Fruit fly (Drosophila melanogaster) whole organism, embryonic: ENCODE measurements around the gene Cpr65Aw.

ENCODE experiments used
- C15 ChIP-seq: fragments of 200-800 bp; sonication (Bioruptor generic); IDR thresholded peaks from 3 replicates; pipeline ENCODE4 v1.3.6; 2022; ENCODE audit warnings: missing biosample characterization, missing genetic modification characterization
- CG10147 ChIP-seq: fragments of 200-800 bp; sonication (Bioruptor generic); optimal IDR thresholded peaks from 2 replicates; lab custom pipeline; 2019; ENCODE audit warnings: missing biosample characterization, mild to moderate bottlenecking, missing genetic modification characterization, moderate library complexity
- CG10654 ChIP-seq: fragments of 200-800 bp; sonication (Bioruptor generic); optimal IDR thresholded peaks from 2 replicates; lab custom pipeline; 2016; ENCODE audit warnings: missing biosample characterization, missing genetic modification characterization
- CG12155 ChIP-seq: fragments of 200-800 bp; sonication (Bioruptor generic); optimal IDR thresholded peaks from 3 replicates; lab custom pipeline; 2016; ENCODE audit warnings: missing biosample characterization, missing genetic modification characterization
- CG13287 ChIP-seq: fragments of 200-800 bp; sonication (Bioruptor generic); IDR thresholded peaks from 2 replicates; pipeline ENCODE4 v1.3.6; 2022; ENCODE audit warnings: missing biosample characterization, missing genetic modification characterization; ENCODE audit not compliant: partially characterized antibody
- CG13894 ChIP-seq: fragments of 200-800 bp; sonication (Bioruptor generic); optimal IDR thresholded peaks from 3 replicates; lab custom pipeline; 2018; ENCODE audit warnings: missing biosample characterization, mild to moderate bottlenecking, missing genetic modification characterization, moderate library complexity
- CG17568 ChIP-seq: fragments of 200-800 bp; sonication (Bioruptor generic); optimal IDR thresholded peaks from 2 replicates; lab custom pipeline; 2018; ENCODE audit warnings: missing biosample characterization, mild to moderate bottlenecking, missing genetic modification characterization, moderate library complexity
- CG31224 ChIP-seq: fragments of 200-800 bp; sonication (Bioruptor generic); IDR thresholded peaks from 2 replicates; pipeline ENCODE4 v1.3.6; 2022; ENCODE audit warnings: missing biosample characterization, missing genetic modification characterization
- CG7271 ChIP-seq: fragments of 200-800 bp; sonication (Bioruptor generic); optimal IDR thresholded peaks from 2 replicates; lab custom pipeline; 2018; ENCODE audit warnings: missing biosample characterization, mild to moderate bottlenecking, missing genetic modification characterization, moderate library complexity
- CG8359 ChIP-seq: fragments of 200-800 bp; sonication (Bioruptor generic); optimal IDR thresholded peaks from 2 replicates; lab custom pipeline; 2017; ENCODE audit warnings: missing biosample characterization, mild to moderate bottlenecking, missing genetic modification characterization, borderline replicate concordance
- Dfd ChIP-seq, 2 experiments: fragments of >200 bp; optimal IDR thresholded peaks; 2 replicates each; lab custom pipeline; 2017; ENCODE audit warnings: missing biosample characterization in 2 of 2, missing genetic modification characterization in 2 of 2
- E2f1 ChIP-seq: fragments of 200-800 bp; sonication (Bioruptor generic); IDR thresholded peaks from 2 replicates; pipeline ENCODE4 v1.3.6; 2022; ENCODE audit warnings: missing biosample characterization, missing genetic modification characterization
- Eip74EF ChIP-seq, 2 experiments: fragments of 200-800 bp in 1 of 2; fragments of >200 bp in 1 of 2; sonication (Bioruptor generic) in 1 of 2; optimal IDR thresholded peaks; 2 replicates each; lab custom pipeline; 2017 to 2019; ENCODE audit warnings: missing biosample characterization in 2 of 2, missing genetic modification characterization in 2 of 2, mild to moderate bottlenecking in 1 of 2, moderate library complexity in 1 of 2
- Fer2 ChIP-seq: fragments of 200-800 bp; sonication (Bioruptor generic); optimal IDR thresholded peaks from 2 replicates; lab custom pipeline; 2018; ENCODE audit warnings: missing biosample characterization, mild to moderate bottlenecking, missing genetic modification characterization, moderate library complexity
- Fer3 ChIP-seq: fragments of 200-800 bp; sonication (Bioruptor generic); optimal IDR thresholded peaks from 2 replicates; lab custom pipeline; 2018; ENCODE audit warnings: missing biosample characterization, mild to moderate bottlenecking, missing genetic modification characterization, moderate library complexity
- Gug ChIP-seq: fragments of 200-800 bp; sonication (Bioruptor generic); IDR thresholded peaks from 4 replicates; pipeline ENCODE4 v1.3.6; 2022; ENCODE audit warnings: missing biosample characterization, missing genetic modification characterization
- HmgZ ChIP-seq: fragments of 200-800 bp; sonication (Bioruptor generic); optimal IDR thresholded peaks from 2 replicates; lab custom pipeline; 2018; ENCODE audit warnings: missing biosample characterization, mild to moderate bottlenecking, missing genetic modification characterization
- Hr51 ChIP-seq, 2 experiments: fragments of 200-800 bp; sonication (Bioruptor generic); optimal IDR thresholded peaks; 2 replicates in 1 of 2; 3 replicates in 1 of 2; lab custom pipeline; 2016 to 2018; ENCODE audit warnings: missing biosample characterization in 2 of 2, missing genetic modification characterization in 2 of 2, mild to moderate bottlenecking in 1 of 2, moderate library complexity in 1 of 2
- Meics ChIP-seq: fragments of 200-800 bp; sonication (Bioruptor generic); optimal IDR thresholded peaks from 2 replicates; lab custom pipeline; 2017; ENCODE audit warnings: missing biosample characterization, mild to moderate bottlenecking, missing genetic modification characterization
- Mes4 ChIP-seq: fragments of 200-800 bp; sonication (Bioruptor generic); optimal IDR thresholded peaks from 2 replicates; lab custom pipeline; 2016; ENCODE audit warnings: missing biosample characterization, missing genetic modification characterization
- Poxn ChIP-seq: fragments of 200-800 bp; sonication (Bioruptor generic); IDR thresholded peaks from 2 replicates; pipeline ENCODE4 v1.3.6; 2022; ENCODE audit warnings: missing biosample characterization, missing genetic modification characterization
- Sox100B ChIP-seq: fragments of 200-800 bp; sonication (Bioruptor generic); optimal IDR thresholded peaks from 3 replicates; lab custom pipeline; 2018; ENCODE audit warnings: missing biosample characterization, mild to moderate bottlenecking, missing genetic modification characterization
- Trl ChIP-seq, 3 experiments: fragments of >200 bp in 2 of 3; fragments of 200-800 bp in 1 of 3; sonication (Bioruptor generic) in 1 of 3; optimal IDR thresholded peaks; 2 replicates in 1 of 3; 3 replicates in 2 of 3; lab custom pipeline; 2016 to 2017; ENCODE audit warnings: missing biosample characterization in 1 of 3, missing genetic modification characterization in 1 of 3
- Usf ChIP-seq: fragments of 200-800 bp; sonication (Bioruptor generic); optimal IDR thresholded peaks from 2 replicates; lab custom pipeline; 2017; ENCODE audit warnings: missing genotype, missing biosample characterization, missing genetic modification characterization
- chif ChIP-seq, 2 experiments: fragments of 200-800 bp; sonication (Bioruptor generic); optimal IDR thresholded peaks; 3 replicates each; lab custom pipeline; 2016; ENCODE audit warnings: missing biosample characterization in 2 of 2, missing genetic modification characterization in 2 of 2
- cwo ChIP-seq: fragments of 200-800 bp; sonication (Bioruptor generic); optimal IDR thresholded peaks from 3 replicates; lab custom pipeline; 2017; ENCODE audit warnings: missing biosample characterization, missing genetic modification characterization, mild to moderate bottlenecking, moderate library complexity, missing genetic modification reagents
- dmrt11E ChIP-seq: fragments of 200-800 bp; sonication (Bioruptor generic); optimal IDR thresholded peaks from 3 replicates; lab custom pipeline; 2018; ENCODE audit warnings: missing biosample characterization, mild to moderate bottlenecking, missing genetic modification characterization, moderate library complexity
- dpn ChIP-seq, 2 experiments: fragments of 200-800 bp; sonication (Bioruptor generic); optimal IDR thresholded peaks; 3 replicates each; lab custom pipeline; 2016; ENCODE audit warnings: missing biosample characterization in 2 of 2, missing genetic modification characterization in 2 of 2
- eve ChIP-seq, 2 experiments: fragments of >200 bp; optimal IDR thresholded peaks; 2 replicates each; lab custom pipeline; 2017; ENCODE audit warnings: missing biosample characterization in 2 of 2, missing genetic modification characterization in 2 of 2
- ewg ChIP-seq: fragments of 200-800 bp; sonication (Bioruptor generic); optimal IDR thresholded peaks from 3 replicates; lab custom pipeline; 2017; ENCODE audit warnings: mild to moderate bottlenecking, missing biosample characterization, missing genetic modification reagents, missing genetic modification characterization
- fru ChIP-seq: fragments of >200 bp; optimal IDR thresholded peaks from 2 replicates; lab custom pipeline; 2017
- gcm2 ChIP-seq: fragments of 200-800 bp; sonication (Bioruptor generic); optimal IDR thresholded peaks from 2 replicates; lab custom pipeline; 2016; ENCODE audit warnings: missing biosample characterization, missing genetic modification characterization
- lbe ChIP-seq: fragments of 200-800 bp; sonication (Bioruptor generic); optimal IDR thresholded peaks from 2 replicates; lab custom pipeline; 2016; ENCODE audit warnings: missing biosample characterization, mild to moderate bottlenecking, missing genetic modification characterization
- nerfin-1 ChIP-seq: fragments of 200-800 bp; sonication (Bioruptor generic); optimal IDR thresholded peaks from 3 replicates; lab custom pipeline; 2019; ENCODE audit warnings: missing biosample characterization, mild to moderate bottlenecking, missing genetic modification characterization, moderate library complexity
- org-1 ChIP-seq: fragments of 200-800 bp; sonication (Bioruptor generic); optimal IDR thresholded peaks from 2 replicates; lab custom pipeline; 2017; ENCODE audit warnings: missing biosample characterization, missing genetic modification characterization
- p53 ChIP-seq: fragments of 200-800 bp; sonication (Bioruptor generic); optimal IDR thresholded peaks from 2 replicates; lab custom pipeline; 2016; ENCODE audit warnings: missing biosample characterization, missing genetic modification characterization
- peb ChIP-seq: fragments of 200-800 bp; sonication (Bioruptor generic); IDR thresholded peaks from 2 replicates; pipeline ENCODE4 v1.3.6; 2022; ENCODE audit warnings: missing biosample characterization, missing genetic modification characterization
- prd ChIP-seq, 3 experiments: fragments of >200 bp in 2 of 3; fragments of 200-800 bp in 1 of 3; sonication (Bioruptor generic) in 1 of 3; optimal IDR thresholded peaks in 2 of 3; IDR thresholded peaks in 1 of 3; 2 replicates in 2 of 3; 3 replicates in 1 of 3; pipeline versions ENCODE4 v1.3.6 to Lab custom; 2017 to 2022; ENCODE audit warnings: missing biosample characterization in 1 of 3, missing genetic modification characterization in 1 of 3
- repo ChIP-seq: fragments of 200-800 bp; sonication (Bioruptor generic); optimal IDR thresholded peaks from 2 replicates; lab custom pipeline; 2016; ENCODE audit warnings: missing biosample characterization, missing genetic modification characterization
- run ChIP-seq: fragments of 200-800 bp; sonication (Bioruptor generic); optimal IDR thresholded peaks from 3 replicates; lab custom pipeline; 2018; ENCODE audit warnings: missing biosample characterization, mild to moderate bottlenecking, missing genetic modification characterization
- scrt ChIP-seq: fragments of 200-800 bp; sonication (Bioruptor generic); optimal IDR thresholded peaks from 2 replicates; lab custom pipeline; 2018; ENCODE audit warnings: missing biosample characterization, mild to moderate bottlenecking, missing genetic modification characterization, moderate library complexity
- so ChIP-seq: fragments of 200-800 bp; sonication (Bioruptor generic); IDR thresholded peaks from 3 replicates; pipeline ENCODE4 v1.3.6; 2022; ENCODE audit warnings: missing biosample characterization, missing genetic modification characterization
- sqz ChIP-seq: fragments of 200-800 bp; sonication (Bioruptor generic); optimal IDR thresholded peaks from 3 replicates; lab custom pipeline; 2018; ENCODE audit warnings: missing biosample characterization, mild to moderate bottlenecking, missing genetic modification characterization
- sug ChIP-seq: fragments of 200-800 bp; optimal IDR thresholded peaks from 2 replicates; lab custom pipeline; 2019; ENCODE audit warnings: missing biosample characterization, mild to moderate bottlenecking, missing genetic modification characterization, moderate library complexity
- toy ChIP-seq: fragments of 200-800 bp; sonication (Bioruptor generic); IDR thresholded peaks from 2 replicates; pipeline ENCODE4 v1.3.6; 2022; ENCODE audit warnings: missing biosample characterization, missing genetic modification characterization
- twi ChIP-seq: fragments of 200-800 bp; optimal IDR thresholded peaks from 2 replicates; lab custom pipeline; 2019; ENCODE audit warnings: missing biosample characterization, mild to moderate bottlenecking, missing genetic modification characterization, moderate library complexity
- usp ChIP-seq: fragments of >200 bp; optimal IDR thresholded peaks from 2 replicates; lab custom pipeline; 2017; ENCODE audit warnings: missing biosample characterization, missing genetic modification characterization
- yki ChIP-seq: fragments of >200 bp; optimal IDR thresholded peaks from 3 replicates; lab custom pipeline; 2018
- zf30C ChIP-seq: fragments of 200-800 bp; sonication (Bioruptor generic); optimal IDR thresholded peaks from 3 replicates; lab custom pipeline; 2018; ENCODE audit warnings: missing biosample characterization, mild to moderate bottlenecking, missing genetic modification characterization

Cpr65Aw gene

DNA sequence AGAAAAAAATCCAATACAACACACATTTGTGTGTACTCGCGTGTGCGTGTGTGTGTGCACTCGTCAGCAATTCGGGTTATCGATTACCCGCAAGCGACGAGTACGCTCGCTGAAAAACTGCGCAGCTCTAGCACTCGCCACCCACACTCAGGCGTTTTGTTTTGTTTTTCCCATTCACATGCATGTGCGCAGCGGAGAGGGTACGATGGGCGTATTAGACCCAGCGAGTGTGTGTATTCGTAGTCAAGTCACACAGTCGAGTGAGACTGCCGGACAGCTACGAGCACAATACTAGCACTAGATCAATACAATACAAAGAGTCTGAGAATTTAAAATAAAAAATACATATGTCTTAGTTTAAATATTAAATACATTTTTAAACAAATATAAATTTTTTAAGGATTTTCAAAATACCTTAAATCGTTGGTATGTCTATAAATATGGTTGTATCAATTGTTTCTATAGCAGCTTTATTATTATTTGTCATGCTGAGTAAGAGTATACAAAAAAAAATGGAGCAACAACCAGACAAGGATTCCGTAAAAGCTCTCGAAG is 42.7 kb upstream of the Cpr65Aw start, which contains the start of the genes D19B and CG43293 (continued):
- TF ChIP-seq sqz (GFP tag; lab: Kevin White, UChicago) (no peak), chif (GFP tag; optimal IDR thresholded peaks at IDR 0.05; lab: Kevin White, UChicago) (peak; percentile 80 to 87), Poxn (GFP tag; lab: Robert Waterston, UW) (peak; percentile 73), sug (tag; lab: Kevin White, UChicago) (peak; percentile 80), Fer3 (peak; percentile 89), CG10654 (GFP tag; lab: Kevin White, UChicago) (peak; percentile 86), repo (GFP tag; lab: Kevin White, UChicago) (peak; percentile 79), cwo (GFP tag; lab: Kevin White, UChicago) (peak; percentile 81), run (tag; lab: Kevin White, UChicago) (no peak), E2f1 (GFP tag; lab: Robert Waterston, UW) (peak; percentile 91), lbe (peak; percentile 78), Gug (GFP tag; lab: Robert Waterston, UW) (peak; percentile 97), eve (GFP tag; optimal IDR thresholded peaks at IDR 0.05; lab: Kevin White, UChicago) (no peak), CG10147 (peak; percentile 70), fru (lab: Kevin White, UChicago) (peak; percentile 68), CG7271 (tag; lab: Kevin White, UChicago) (no peak), dmrt11E (tag; lab: Kevin White, UChicago) (peak; percentile 78), p53 (GFP tag; lab: Kevin White, UChicago) (peak; percentile 81), CG17568 (GFP tag; lab: Kevin White, UChicago) (no peak), HmgZ (tag; lab: Kevin White, UChicago) (peak; percentile 92), peb (GFP tag; lab: Robert Waterston, UW) (peak; percentile 61), usp (no peak), ewg (GFP tag; lab: Kevin White, UChicago) (peak; percentile 90), twi (peak; percentile 70), org-1 (peak; percentile 63), prd (optimal IDR thresholded peaks at IDR 0.05; lab: Kevin White, UChicago) (no peak), prd (GFP tag; IDR thresholded peaks at IDR 0.05; lab: Robert Waterston, UW) (peak; percentile 94), CG31224 (GFP tag; lab: Robert Waterston, UW) (peak; percentile 76), yki (lab: Kevin White, UChicago) (no peak), Fer2 (tag; lab: Kevin White, UChicago) (peak; percentile 71), CG12155 (peak; percentile 100), Eip74EF (GFP tag; optimal IDR thresholded peaks at IDR 0.05; lab: Kevin White, UChicago) (no peak), Hr51 (GFP tag; optimal IDR thresholded peaks at IDR 0.05; lab: Kevin White, UChicago) (peak; percentile 85 to 86), zf30C (GFP tag; lab: Kevin White, UChicago) (peak; percentile 25), Sox100B (GFP tag; lab: Kevin White, UChicago) (peak; percentile 85), Usf (GFP tag; lab: Kevin White, UChicago) (peak; percentile 72), CG13287 (GFP tag; lab: Robert Waterston, UW) (peak; percentile 79), Mes4 (GFP tag; lab: Kevin White, UChicago) (peak; percentile 56), Dfd (GFP tag; optimal IDR thresholded peaks at IDR 0.05; lab: Kevin White, UChicago) (no peak), nerfin-1 (peak; percentile 58), Trl (optimal IDR thresholded peaks at IDR 0.05; lab: Kevin White, UChicago) (no peak), Trl (GFP tag; optimal IDR thresholded peaks at IDR 0.05; lab: Kevin White, UChicago) (peak; percentile 87), toy (GFP tag; lab: Robert Waterston, UW) (0 out of 2 replicates have a peak, but pooled peaks have one; percentile 54), Meics (peak; percentile 90), CG8359 (GFP tag; lab: Kevin White, UChicago) (peak; percentile 25), so (GFP tag; lab: Robert Waterston, UW) (peak; percentile 81), C15 (GFP tag; lab: Robert Waterston, UW) (peak; percentile 89), dpn (GFP tag; optimal IDR thresholded peaks at IDR 0.05; lab: Kevin White, UChicago) (peak; percentile 92 to 93), scrt (GFP tag; lab: Kevin White, UChicago) (peak; percentile 73), gcm2 (GFP tag; lab: Kevin White, UChicago) (peak; percentile 66), CG13894 (tag; lab: Kevin White, UChicago) (peak; percentile 84)
